Fruit fly (Drosophila melanogaster) whole organism, wandering third instar larva: ENCODE results near the gene CG33217.

Source experiments
- Abd-B ChIP-seq: fragments of >200 bp; optimal IDR thresholded peaks from 2 replicates; lab custom pipeline; 2017; ENCODE audit warnings: missing biosample characterization, missing genetic modification characterization
- CrebA ChIP-seq: fragments of 200-800 bp; sonication (Bioruptor generic); optimal IDR thresholded peaks from 2 replicates; lab custom pipeline; 2016; ENCODE audit warnings: missing biosample characterization, mild to moderate bottlenecking, missing genetic modification characterization, borderline replicate concordance
- Dif ChIP-seq: fragments of 200-275, 200-300 bp; sonication (Bioruptor generic); optimal IDR thresholded peaks from 2 replicates; lab custom pipeline; 2018; ENCODE audit warnings: missing biosample characterization, missing genetic modification characterization; ENCODE audit not compliant: partially characterized antibody
- Hr78 ChIP-seq: fragments of >200 bp; optimal IDR thresholded peaks from 2 replicates; lab custom pipeline; 2017; ENCODE audit warnings: missing biosample characterization, missing genetic modification characterization
- Myc ChIP-seq: fragments of >200 bp; optimal IDR thresholded peaks from 2 replicates; lab custom pipeline; 2017
- OdsH ChIP-seq: fragments of 200-800 bp; sonication (Bioruptor generic); optimal IDR thresholded peaks from 2 replicates; lab custom pipeline; 2016; ENCODE audit warnings: missing biosample characterization, mild to moderate bottlenecking, missing genetic modification characterization
- Vsx2 ChIP-seq: fragments of 200-300, 225-300 bp; sonication (Bioruptor generic); optimal IDR thresholded peaks from 2 replicates; lab custom pipeline; 2018; ENCODE audit warnings: missing biosample characterization, missing genetic modification characterization; ENCODE audit not compliant: partially characterized antibody
- dmrt93B ChIP-seq: fragments of 200-800 bp; sonication (Bioruptor generic); optimal IDR thresholded peaks from 2 replicates; lab custom pipeline; 2018; ENCODE audit warnings: missing biosample characterization, mild to moderate bottlenecking, missing genetic modification characterization
- fru ChIP-seq: fragments of 200-800 bp; sonication (Bioruptor generic); optimal IDR thresholded peaks from 3 replicates; lab custom pipeline; 2016; ENCODE audit warnings: missing biosample characterization, mild to moderate bottlenecking, missing genetic modification characterization
- psq ChIP-seq: fragments of 200-800 bp; sonication (Bioruptor generic); optimal IDR thresholded peaks from 3 replicates; lab custom pipeline; 2017; ENCODE audit warnings: missing biosample characterization, mild to moderate bottlenecking, missing genetic modification characterization, moderate library complexity
- sv ChIP-seq: fragments of 200-800 bp; sonication (Bioruptor generic); optimal IDR thresholded peaks from 3 replicates; lab custom pipeline; 2016; ENCODE audit warnings: missing biosample characterization, missing genetic modification characterization

DNA sequence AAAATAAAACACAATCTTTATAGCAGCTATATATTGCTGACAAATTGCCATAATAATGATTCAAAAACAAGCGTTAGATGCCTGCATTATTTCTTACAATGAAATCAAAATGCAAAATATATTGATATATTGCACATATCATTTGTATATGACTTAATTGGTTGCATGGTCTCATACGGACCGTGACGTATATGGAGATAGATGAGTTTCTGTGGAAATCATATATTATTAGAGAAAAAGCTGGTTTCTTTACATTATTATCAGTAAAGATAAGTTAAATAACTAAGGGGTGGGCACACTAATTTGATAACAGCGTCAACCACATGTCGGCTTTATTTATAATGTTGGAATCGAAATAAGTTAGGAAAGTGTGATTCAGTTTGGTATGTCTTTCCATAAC, at the start of gene CG33217:
- TF ChIP-seq Myc (lab: Kevin White, UChicago), result no peak
- TF ChIP-seq Abd-B (GFP tag; lab: Kevin White, UChicago), result no peak
- no peak for TF ChIP-seq OdsH
- TF ChIP-seq Dif (GFP tag; lab: Kevin White, UChicago), result no peak
- TF ChIP-seq Hr78 (GFP tag; lab: Kevin White, UChicago), result no peak
- TF ChIP-seq Vsx2 (GFP tag; lab: Kevin White, UChicago), result no peak
- TF ChIP-seq psq (GFP tag; lab: Kevin White, UChicago), result no peak
- TF ChIP-seq sv (GFP tag; lab: Kevin White, UChicago), result no peak
- TF ChIP-seq fru (GFP tag; lab: Kevin White, UChicago), result no peak
- TF ChIP-seq CrebA (GFP tag; lab: Kevin White, UChicago), result no peak
- TF ChIP-seq dmrt93B (GFP tag; lab: Kevin White, UChicago), result no peak
